Fruit fly (Drosophila melanogaster) whole organism, embryonic: Measurements from ENCODE around the gene ab.

Experiments used
- ATbp ChIP-seq: fragments of 200-800 bp; sonication (Bioruptor generic); optimal IDR thresholded peaks from 2 replicates; lab custom pipeline; 2017; ENCODE audit warnings: missing biosample characterization, mild to moderate bottlenecking, missing genetic modification characterization, missing genetic modification reagents
- Abd-B ChIP-seq: fragments of 200-800 bp; sonication (Bioruptor generic); optimal IDR thresholded peaks from 2 replicates; lab custom pipeline; 2018; ENCODE audit warnings: missing biosample characterization, mild to moderate bottlenecking, missing genetic modification characterization, moderate library complexity
- Adf1 ChIP-seq: fragments of 200-800 bp; sonication (Bioruptor generic); IDR thresholded peaks from 2 replicates; pipeline ENCODE4 v1.3.6; 2022; ENCODE audit warnings: missing biosample characterization, missing genetic modification characterization
- BtbVII ChIP-seq: fragments of 200-800 bp; sonication (Bioruptor generic); optimal IDR thresholded peaks from 3 replicates; lab custom pipeline; 2017; ENCODE audit warnings: missing biosample characterization, mild to moderate bottlenecking, missing genetic modification characterization
- CG10147 ChIP-seq: fragments of 200-800 bp; sonication (Bioruptor generic); optimal IDR thresholded peaks from 2 replicates; lab custom pipeline; 2019; ENCODE audit warnings: missing biosample characterization, mild to moderate bottlenecking, missing genetic modification characterization, moderate library complexity
- CG11085 ChIP-seq: fragments of 200-800 bp; sonication (Bioruptor generic); IDR thresholded peaks from 2 replicates; pipeline ENCODE4 v1.3.6; 2022; ENCODE audit warnings: missing biosample characterization, missing genetic modification characterization
- CG11093 ChIP-seq: fragments of 200-800 bp; sonication (Bioruptor generic); IDR thresholded peaks from 3 replicates; pipeline ENCODE4 v1.3.6; 2022; ENCODE audit warnings: missing biosample characterization, missing genetic modification characterization
- CG12299 ChIP-seq: fragments of 200-800 bp; sonication (Bioruptor generic); optimal IDR thresholded peaks from 2 replicates; lab custom pipeline; 2018; ENCODE audit warnings: missing biosample characterization, mild to moderate bottlenecking, missing genetic modification characterization
- CG12744 ChIP-seq: fragments of 200-800 bp; sonication (Bioruptor generic); optimal IDR thresholded peaks from 2 replicates; lab custom pipeline; 2016; ENCODE audit warnings: missing biosample characterization, missing genetic modification characterization
- CG1529 ChIP-seq: fragments of 200-800 bp; sonication (Bioruptor generic); optimal IDR thresholded peaks from 3 replicates; lab custom pipeline; 2018; ENCODE audit warnings: missing biosample characterization, missing genetic modification characterization
- CG15514 ChIP-seq: fragments of 200-800 bp; sonication (Bioruptor generic); optimal IDR thresholded peaks from 3 replicates; lab custom pipeline; 2017; ENCODE audit warnings: missing biosample characterization, missing genetic modification characterization, mild to moderate bottlenecking, moderate library complexity, missing genetic modification reagents
- CG16813 ChIP-seq: fragments of 200-800 bp; sonication (Bioruptor generic); IDR thresholded peaks from 3 replicates; pipeline ENCODE4 v1.3.6; 2022; ENCODE audit warnings: missing biosample characterization, missing genetic modification characterization; ENCODE audit not compliant: partially characterized antibody
- CG2116 ChIP-seq: fragments of 200-800 bp; sonication (Bioruptor generic); optimal IDR thresholded peaks from 3 replicates; lab custom pipeline; 2018; ENCODE audit warnings: missing biosample characterization, mild to moderate bottlenecking, missing genetic modification characterization
- CG33213 ChIP-seq: fragments of 200-800 bp; sonication (Bioruptor generic); optimal IDR thresholded peaks from 3 replicates; lab custom pipeline; 2016; ENCODE audit warnings: missing biosample characterization, missing genetic modification characterization
- CG4404 ChIP-seq: fragments of 200-800 bp; sonication (Bioruptor generic); IDR thresholded peaks from 2 replicates; pipeline ENCODE4 v1.3.6; 2022; ENCODE audit warnings: missing biosample characterization, missing genetic modification characterization
- CG5180 ChIP-seq: fragments of 200-800 bp; sonication (Bioruptor generic); optimal IDR thresholded peaks from 3 replicates; lab custom pipeline; 2017; ENCODE audit warnings: missing biosample characterization, missing genetic modification characterization, mild to moderate bottlenecking, moderate library complexity, missing genetic modification reagents
- CG6683 ChIP-seq: fragments of 200-800 bp; sonication (Bioruptor generic); optimal IDR thresholded peaks from 2 replicates; lab custom pipeline; 2017; ENCODE audit warnings: missing biosample characterization, mild to moderate bottlenecking, missing genetic modification characterization, missing genetic modification reagents
- CG6813 ChIP-seq: fragments of 200-800 bp; sonication (Bioruptor generic); optimal IDR thresholded peaks from 2 replicates; lab custom pipeline; 2017; ENCODE audit warnings: missing biosample characterization, missing genetic modification characterization, mild to moderate bottlenecking, moderate library complexity, missing genetic modification reagents
- CG6854 ChIP-seq: fragments of 200-800 bp; sonication (Bioruptor generic); optimal IDR thresholded peaks from 3 replicates; lab custom pipeline; 2017; ENCODE audit warnings: missing biosample characterization, mild to moderate bottlenecking, missing genetic modification characterization
- CG9932 ChIP-seq: fragments of 200-800 bp; sonication (Bioruptor generic); IDR thresholded peaks from 2 replicates; pipeline ENCODE4 v1.3.6; 2022; ENCODE audit warnings: missing biosample characterization, missing genetic modification characterization
- CTCF ChIP-seq: fragments of 200-800 bp; sonication (Bioruptor generic); optimal IDR thresholded peaks from 2 replicates; lab custom pipeline; 2017; ENCODE audit warnings: missing biosample characterization, mild to moderate bottlenecking, missing genetic modification characterization, moderate library complexity
- Dfd ChIP-seq, 2 experiments: fragments of >200 bp; optimal IDR thresholded peaks; 2 replicates each; lab custom pipeline; 2017; ENCODE audit warnings: missing biosample characterization in 2 of 2, missing genetic modification characterization in 2 of 2
- Doc3 ChIP-seq: fragments of 200-800 bp; sonication (Bioruptor generic); IDR thresholded peaks from 3 replicates; pipeline ENCODE4 v1.3.6; 2022; ENCODE audit warnings: missing biosample characterization, missing genetic modification characterization; ENCODE audit not compliant: partially characterized antibody
- Dp ChIP-seq: fragments of 200-800 bp; sonication (Bioruptor generic); optimal IDR thresholded peaks from 2 replicates; lab custom pipeline; 2018; ENCODE audit warnings: missing biosample characterization, mild to moderate bottlenecking, missing genetic modification characterization, moderate library complexity
- Eip74EF ChIP-seq, 2 experiments: fragments of 200-800 bp in 1 of 2; fragments of >200 bp in 1 of 2; sonication (Bioruptor generic) in 1 of 2; optimal IDR thresholded peaks; 2 replicates each; lab custom pipeline; 2017 to 2019; ENCODE audit warnings: missing biosample characterization in 2 of 2, missing genetic modification characterization in 2 of 2, mild to moderate bottlenecking in 1 of 2, moderate library complexity in 1 of 2
- Ets97D ChIP-seq: fragments of 200-800 bp; sonication (Bioruptor generic); optimal IDR thresholded peaks from 3 replicates; lab custom pipeline; 2016; ENCODE audit warnings: missing biosample characterization, missing genetic modification characterization
- Fer3 ChIP-seq: fragments of 200-800 bp; sonication (Bioruptor generic); optimal IDR thresholded peaks from 2 replicates; lab custom pipeline; 2018; ENCODE audit warnings: missing biosample characterization, mild to moderate bottlenecking, missing genetic modification characterization, moderate library complexity
- Hmr ChIP-seq: fragments of 200-800 bp; sonication (Bioruptor generic); optimal IDR thresholded peaks from 3 replicates; lab custom pipeline; 2017; ENCODE audit warnings: mild to moderate bottlenecking, missing biosample characterization, missing genetic modification reagents, missing genetic modification characterization
- Lim3 ChIP-seq: fragments of 200-800 bp; sonication (Bioruptor generic); IDR thresholded peaks from 2 replicates; pipeline ENCODE4 v1.3.6; 2022; ENCODE audit warnings: missing biosample characterization, missing genetic modification characterization
- Rfx ChIP-seq: fragments of 200-800 bp; sonication (Bioruptor generic); IDR thresholded peaks from 2 replicates; pipeline ENCODE4 v1.3.6; 2022; ENCODE audit warnings: missing biosample characterization, missing genetic modification characterization
- Side ChIP-seq: fragments of 200-800 bp; sonication (Bioruptor generic); optimal IDR thresholded peaks from 2 replicates; lab custom pipeline; 2016; ENCODE audit warnings: missing biosample characterization, missing genetic modification characterization
- Sox102F ChIP-seq: fragments of 200-800 bp; sonication (Bioruptor generic); optimal IDR thresholded peaks from 2 replicates; lab custom pipeline; 2018; ENCODE audit warnings: missing biosample characterization, mild to moderate bottlenecking, missing genetic modification characterization, moderate library complexity
- ash1 ChIP-seq: fragments of 200-800 bp; sonication (Bioruptor generic); optimal IDR thresholded peaks from 2 replicates; lab custom pipeline; 2018; ENCODE audit warnings: missing biosample characterization, mild to moderate bottlenecking, missing genetic modification characterization
- croc ChIP-seq: fragments of 200-800 bp; sonication (Bioruptor generic); conservative IDR thresholded peaks from 3 replicates; pipeline ENCODE4 v1.3.6; 2022; ENCODE audit warnings: missing biosample characterization, missing genetic modification characterization
- danr ChIP-seq: fragments of 200-800 bp; sonication (Bioruptor generic); IDR thresholded peaks from 2 replicates; pipeline ENCODE4 v1.3.6; 2022; ENCODE audit warnings: missing biosample characterization, missing genetic modification characterization
- fu2 ChIP-seq: fragments of 200-800 bp; sonication (Bioruptor generic); optimal IDR thresholded peaks from 2 replicates; lab custom pipeline; 2016; ENCODE audit warnings: missing biosample characterization, missing genetic modification characterization
- gfzf ChIP-seq: fragments of 200-800 bp; sonication (Bioruptor generic); optimal IDR thresholded peaks from 2 replicates; lab custom pipeline; 2016; ENCODE audit warnings: missing biosample characterization, mild to moderate bottlenecking, missing genetic modification characterization, moderate library complexity
- gt ChIP-seq: fragments of 200-800 bp; sonication (Bioruptor generic); IDR thresholded peaks from 2 replicates; pipeline ENCODE4 v1.3.6; 2022; ENCODE audit warnings: missing biosample characterization, missing genetic modification characterization
- ham ChIP-seq: fragments of 200-800 bp; sonication (Bioruptor generic); IDR thresholded peaks from 2 replicates; pipeline ENCODE4 v1.3.6; 2022; ENCODE audit warnings: missing biosample characterization, missing genetic modification characterization
- ken ChIP-seq: fragments of 200-800 bp; sonication (Bioruptor generic); IDR thresholded peaks from 3 replicates; pipeline ENCODE4 v1.3.6; 2022; ENCODE audit warnings: missing biosample characterization, missing genetic modification characterization
- lbe ChIP-seq: fragments of 200-800 bp; sonication (Bioruptor generic); optimal IDR thresholded peaks from 2 replicates; lab custom pipeline; 2016; ENCODE audit warnings: missing biosample characterization, mild to moderate bottlenecking, missing genetic modification characterization
- lov ChIP-seq, 2 experiments: fragments of 200-800 bp in 1 of 2; fragments of >200 bp in 1 of 2; sonication (Bioruptor generic) in 1 of 2; IDR thresholded peaks in 1 of 2; optimal IDR thresholded peaks in 1 of 2; 2 replicates in 1 of 2; 3 replicates in 1 of 2; pipeline versions ENCODE4 v1.3.6 to Lab custom; 2017 to 2022; ENCODE audit warnings: missing biosample characterization in 1 of 2, missing genetic modification characterization in 1 of 2
- luna ChIP-seq: fragments of 200-800 bp; sonication (Bioruptor generic); optimal IDR thresholded peaks from 2 replicates; lab custom pipeline; 2016; ENCODE audit warnings: missing biosample characterization, missing genetic modification characterization
- otp ChIP-seq: fragments of 200-800 bp; sonication (Bioruptor generic); IDR thresholded peaks from 3 replicates; pipeline ENCODE4, ENCODE4 v1.3.6; 2022; ENCODE audit warnings: missing biosample characterization, missing genetic modification characterization
- run ChIP-seq: fragments of 200-800 bp; sonication (Bioruptor generic); optimal IDR thresholded peaks from 3 replicates; lab custom pipeline; 2018; ENCODE audit warnings: missing biosample characterization, mild to moderate bottlenecking, missing genetic modification characterization
- sens-2 ChIP-seq: fragments of 200-800 bp; sonication (Bioruptor generic); IDR thresholded peaks from 2 replicates; pipeline ENCODE4 v1.3.6; 2022; ENCODE audit warnings: missing biosample characterization, missing genetic modification characterization
- sisA ChIP-seq: fragments of 200-800 bp; sonication (Bioruptor generic); IDR thresholded peaks from 2 replicates; pipeline ENCODE4 v1.3.6; 2022; ENCODE audit warnings: missing biosample characterization, missing genetic modification characterization
- slou ChIP-seq: fragments of 200-800 bp; sonication (Bioruptor generic); optimal IDR thresholded peaks from 3 replicates; lab custom pipeline; 2016; ENCODE audit warnings: missing biosample characterization, missing genetic modification characterization
- wek ChIP-seq: fragments of 200-800 bp; sonication (Bioruptor generic); optimal IDR thresholded peaks from 3 replicates; lab custom pipeline; 2018; ENCODE audit warnings: missing biosample characterization, mild to moderate bottlenecking, missing genetic modification characterization, moderate library complexity
- zfh2 ChIP-seq: fragments of 200-800 bp; sonication (Bioruptor generic); optimal IDR thresholded peaks from 2 replicates; lab custom pipeline; 2016; ENCODE audit warnings: missing biosample characterization, missing genetic modification characterization

The ab gene

dm6 chr2L:11277927-11278351 lies 67.5 kb downstream of the ab start, which contains the start of gene CG33695 (continued):
- no peak for TF ChIP-seq ATbp
- no peak for TF ChIP-seq croc (GFP tag; lab: Robert Waterston, UW)
- TF ChIP-seq Fer3, result peak; percentile 52
- peak; percentile 31; the same call in 1 of the 2 replicates for TF ChIP-seq CG11085
- TF ChIP-seq CTCF (GFP tag; lab: Kevin White, UChicago), result peak; percentile 11
- peak; percentile 38 for TF ChIP-seq gfzf
- TF ChIP-seq ken (GFP tag; lab: Robert Waterston, UW), result peak; percentile 61; the same call in 2 of the 3 replicates
- TF ChIP-seq CG4404, result peak; percentile 44; the same call in 1 of the 2 replicates
- peak; percentile 0 for TF ChIP-seq Abd-B
- TF ChIP-seq BtbVII (GFP tag; lab: Kevin White, UChicago), result no peak
- no peak for TF ChIP-seq CG6854
- TF ChIP-seq Sox102F (GFP tag; lab: Kevin White, UChicago), result no peak
- TF ChIP-seq CG33213 (GFP tag; lab: Kevin White, UChicago), result peak; percentile 73
- peak; percentile 23; the same call in 1 of the 2 replicates for TF ChIP-seq Adf1 (GFP tag; lab: Robert Waterston, UW)
- peak; percentile 88 for TF ChIP-seq zfh2 (GFP tag; lab: Kevin White, UChicago)
- no peak for TF ChIP-seq gt
- no peak for TF ChIP-seq CG10147
- peak; percentile 17 for TF ChIP-seq slou (GFP tag; lab: Kevin White, UChicago)
- peak; percentile 44 for TF ChIP-seq luna
- peak; percentile 82 for TF ChIP-seq fu2 (GFP tag; lab: Kevin White, UChicago)
- no peak for TF ChIP-seq CG11093 (GFP tag; lab: Robert Waterston, UW)
- no peak for TF ChIP-seq run (tag; lab: Kevin White, UChicago)
- peak; percentile 86 for TF ChIP-seq Ets97D
- no peak for TF ChIP-seq Hmr
- peak; percentile 85 for TF ChIP-seq CG9932 (GFP tag; lab: Robert Waterston, UW)
- TF ChIP-seq CG12744, result peak; percentile 73
- TF ChIP-seq CG6813 (GFP tag; lab: Kevin White, UChicago), result no peak
- peak; percentile 66 for TF ChIP-seq CG16813 (GFP tag; lab: Robert Waterston, UW)
- no peak for TF ChIP-seq Dfd (GFP tag; optimal IDR thresholded peaks at IDR 0.05; lab: Kevin White, UChicago)
- no peak for TF ChIP-seq wek (GFP tag; lab: Kevin White, UChicago)
- TF ChIP-seq sisA (GFP tag; lab: Robert Waterston, UW), result peak; percentile 45; the same call in 1 of the 2 replicates
- TF ChIP-seq otp (GFP tag; lab: Robert Waterston, UW), result no peak
- TF ChIP-seq Lim3 (GFP tag; lab: Robert Waterston, UW), result no peak
- no peak for TF ChIP-seq CG5180 (GFP tag; lab: Kevin White, UChicago)
- no peak for TF ChIP-seq CG12299
- TF ChIP-seq Side (GFP tag; lab: Kevin White, UChicago), result peak; percentile 68
- no peak for TF ChIP-seq sens-2 (GFP tag; lab: Robert Waterston, UW)
- peak; percentile 81 for TF ChIP-seq CG2116 (GFP tag; lab: Kevin White, UChicago)
- TF ChIP-seq Dp (GFP tag; lab: Kevin White, UChicago), result peak; percentile 85
- no peak for TF ChIP-seq ham (GFP tag; lab: Robert Waterston, UW)
- TF ChIP-seq Doc3 (GFP tag; lab: Robert Waterston, UW), result peak; percentile 52; the same call in 2 of the 3 replicates
- TF ChIP-seq Eip74EF (GFP tag; optimal IDR thresholded peaks at IDR 0.05; lab: Kevin White, UChicago), result no peak
- peak; percentile 86 for TF ChIP-seq CG15514 (GFP tag; lab: Kevin White, UChicago)
- TF ChIP-seq CG6683 (GFP tag; lab: Kevin White, UChicago), result peak; percentile 45
- TF ChIP-seq ash1 (GFP tag; lab: Kevin White, UChicago), result no peak
- peak; percentile 74 for TF ChIP-seq lbe (GFP tag; lab: Kevin White, UChicago)
- peak; percentile 87 for TF ChIP-seq Rfx (GFP tag; lab: Robert Waterston, UW)
- TF ChIP-seq lov (optimal IDR thresholded peaks at IDR 0.05; lab: Kevin White, UChicago), result no peak
- no peak for TF ChIP-seq lov (GFP tag; IDR thresholded peaks at IDR 0.05; lab: Robert Waterston, UW)
- TF ChIP-seq danr (GFP tag; lab: Robert Waterston, UW), result no peak
- no peak for TF ChIP-seq CG1529 (GFP tag; lab: Kevin White, UChicago)
